Fruit fly (Drosophila melanogaster) whole organism, pupa: ENCODE results near the gene CG3592.

Experiments
- CG10348 ChIP-seq: fragments of 200-800 bp; sonication (Bioruptor generic); IDR thresholded peaks from 2 replicates; pipeline ENCODE4 v1.3.6; 2022; ENCODE audit warnings: missing biosample characterization, missing genetic modification characterization
- CG12605 ChIP-seq: fragments of 200-800 bp; sonication (Bioruptor generic); IDR thresholded peaks from 2 replicates; pipeline ENCODE4 v1.3.6; 2022; ENCODE audit warnings: missing biosample characterization, missing genetic modification characterization
- CG13204 ChIP-seq: fragments of 200-800 bp; sonication (Bioruptor generic); optimal IDR thresholded peaks from 2 replicates; lab custom pipeline; 2018; ENCODE audit warnings: missing biosample characterization, mild to moderate bottlenecking, missing genetic modification characterization, moderate library complexity
- CG14655 ChIP-seq: fragments of 200-800 bp; sonication (Bioruptor generic); optimal IDR thresholded peaks from 3 replicates; lab custom pipeline; 2017; ENCODE audit warnings: mild to moderate bottlenecking, missing biosample characterization, missing genetic modification reagents, missing genetic modification characterization
- CG15710 ChIP-seq: fragments of 200-800 bp; sonication (Bioruptor generic); optimal IDR thresholded peaks from 2 replicates; lab custom pipeline; 2018; ENCODE audit warnings: missing biosample characterization, mild to moderate bottlenecking, missing genetic modification characterization, moderate library complexity
- CG17806 ChIP-seq: fragments of 200-800 bp; sonication (Bioruptor generic); optimal IDR thresholded peaks from 2 replicates; lab custom pipeline; 2018; ENCODE audit warnings: missing biosample characterization, mild to moderate bottlenecking, missing genetic modification characterization, moderate library complexity
- CG32121 ChIP-seq: fragments of 200-800 bp; sonication (Bioruptor generic); IDR thresholded peaks from 2 replicates; pipeline ENCODE4 v1.3.6; 2022; ENCODE audit warnings: missing biosample characterization, missing genetic modification characterization
- CG34367 ChIP-seq: fragments of 200-800 bp; sonication (Bioruptor generic); optimal IDR thresholded peaks from 2 replicates; lab custom pipeline; 2018; ENCODE audit warnings: missing biosample characterization, mild to moderate bottlenecking, missing genetic modification characterization
- CG4496 ChIP-seq: fragments of 200-800 bp; sonication (Bioruptor generic); IDR thresholded peaks from 3 replicates; pipeline ENCODE4 v1.3.6; 2022; ENCODE audit warnings: missing biosample characterization, missing genetic modification characterization
- CG8159 ChIP-seq: fragments of 200-800 bp; sonication (Bioruptor generic); optimal IDR thresholded peaks from 3 replicates; lab custom pipeline; 2018; ENCODE audit warnings: missing biosample characterization, mild to moderate bottlenecking, missing genetic modification characterization, moderate library complexity
- CG8301 ChIP-seq: fragments of 200-800 bp; sonication (Bioruptor generic); optimal IDR thresholded peaks from 2 replicates; lab custom pipeline; 2018; ENCODE audit warnings: missing biosample characterization, mild to moderate bottlenecking, missing genetic modification characterization
- CG9948 ChIP-seq: fragments of 200-800 bp; sonication (Bioruptor generic); optimal IDR thresholded peaks from 2 replicates; lab custom pipeline; 2018; ENCODE audit warnings: missing biosample characterization, mild to moderate bottlenecking, missing genetic modification characterization, moderate library complexity
- D1 ChIP-seq: fragments of 200-800 bp; sonication (Bioruptor generic); optimal IDR thresholded peaks from 2 replicates; lab custom pipeline; 2018; ENCODE audit warnings: missing biosample characterization, mild to moderate bottlenecking, missing genetic modification characterization, moderate library complexity
- EcR ChIP-seq: fragments of 200-800 bp; sonication (Bioruptor generic); optimal IDR thresholded peaks from 3 replicates; lab custom pipeline; 2019; ENCODE audit warnings: missing biosample characterization, missing genetic modification characterization, mild to moderate bottlenecking, moderate library complexity, missing genetic modification reagents
- Ets98B ChIP-seq: fragments of 200-800 bp; sonication (Bioruptor generic); IDR thresholded peaks from 2 replicates; pipeline ENCODE4 v1.3.6; 2022; ENCODE audit warnings: missing biosample characterization, missing genetic modification characterization
- Pif1A ChIP-seq: fragments of 200-800 bp; sonication (Bioruptor generic); optimal IDR thresholded peaks from 3 replicates; lab custom pipeline; 2016; ENCODE audit warnings: missing biosample characterization, missing genetic modification characterization
- Pif1B ChIP-seq: fragments of 200-800 bp; sonication (Bioruptor generic); optimal IDR thresholded peaks from 3 replicates; lab custom pipeline; 2016; ENCODE audit warnings: missing biosample characterization, missing genetic modification characterization
- Snoo ChIP-seq: fragments of 200-800 bp; sonication (Bioruptor generic); optimal IDR thresholded peaks from 3 replicates; lab custom pipeline; 2017; ENCODE audit warnings: missing biosample characterization, mild to moderate bottlenecking, missing genetic modification characterization, inconsistent platforms
- fd96Ca ChIP-seq: fragments of 200-800 bp; sonication (Bioruptor generic); IDR thresholded peaks from 3 replicates; pipeline ENCODE4 v1.3.6; 2022; ENCODE audit warnings: missing biosample characterization, missing genetic modification characterization
- gl ChIP-seq: fragments of 200-800 bp; sonication (Bioruptor generic); optimal IDR thresholded peaks from 2 replicates; lab custom pipeline; 2018; ENCODE audit warnings: missing biosample characterization, mild to moderate bottlenecking, missing genetic modification characterization
- rn ChIP-seq: fragments of 200-800 bp; sonication (Bioruptor generic); IDR thresholded peaks from 2 replicates; pipeline ENCODE4 v1.3.6; 2022; ENCODE audit warnings: missing biosample characterization, missing genetic modification characterization

Gene CG3592

DNA sequence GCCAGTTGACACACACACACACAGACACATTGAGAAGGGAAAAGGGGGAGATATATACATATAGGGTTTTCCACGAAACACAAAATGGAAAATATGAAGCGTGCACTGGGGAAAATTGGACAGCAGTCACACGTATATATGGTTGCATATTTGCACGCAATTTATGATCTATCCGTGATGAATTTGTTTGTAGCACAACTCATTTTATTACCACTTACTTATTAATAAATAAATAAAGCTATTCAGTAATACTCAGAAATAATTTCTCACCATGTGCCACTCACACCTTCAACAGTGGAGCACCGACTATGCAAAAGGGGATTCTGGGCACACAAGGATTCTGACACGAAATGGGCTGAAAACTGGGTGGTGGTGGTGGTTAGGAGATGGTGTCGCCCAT, 20.8 kb upstream of the CG3592 start:
- TF ChIP-seq rn (GFP tag; lab: Robert Waterston, UW) (no peak), CG8301 (tag; lab: Kevin White, UChicago) (no peak), CG15710 (tag; lab: Kevin White, UChicago) (peak; percentile 16), CG8159 (tag; lab: Kevin White, UChicago) (peak; percentile 34), CG9948 (tag; lab: Kevin White, UChicago) (peak; percentile 5), CG14655 (GFP tag; lab: Kevin White, UChicago) (peak; percentile 6)
- TF ChIP-seq, all 21 proteins: peak for 4

DNA sequence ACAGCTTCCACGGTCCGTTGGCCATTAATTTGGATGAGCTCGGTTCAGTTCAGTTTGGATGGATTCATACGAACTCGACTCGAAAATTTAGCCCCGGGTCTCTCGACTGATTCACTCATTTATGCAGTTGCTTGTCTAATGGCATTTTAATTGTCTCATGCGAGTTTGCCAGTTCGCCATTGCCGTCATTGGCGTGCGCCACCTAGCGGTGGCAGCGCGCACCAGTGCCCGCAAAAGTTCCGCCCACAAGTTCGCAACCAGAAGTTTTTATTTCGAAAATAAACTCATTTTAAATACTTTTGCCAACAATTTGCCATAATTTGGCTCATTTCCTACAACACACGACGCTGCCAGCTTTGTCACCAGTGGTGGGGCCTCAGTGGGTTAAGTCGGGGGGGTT, 19.8 kb upstream of the CG3592 start:
- no peak for TF ChIP-seq CG8159 (tag; lab: Kevin White, UChicago)
- no peak for TF ChIP-seq rn (GFP tag; lab: Robert Waterston, UW)
- no peak for TF ChIP-seq CG4496 (GFP tag; lab: Robert Waterston, UW)
- TF ChIP-seq CG13204 = no peak

DNA sequence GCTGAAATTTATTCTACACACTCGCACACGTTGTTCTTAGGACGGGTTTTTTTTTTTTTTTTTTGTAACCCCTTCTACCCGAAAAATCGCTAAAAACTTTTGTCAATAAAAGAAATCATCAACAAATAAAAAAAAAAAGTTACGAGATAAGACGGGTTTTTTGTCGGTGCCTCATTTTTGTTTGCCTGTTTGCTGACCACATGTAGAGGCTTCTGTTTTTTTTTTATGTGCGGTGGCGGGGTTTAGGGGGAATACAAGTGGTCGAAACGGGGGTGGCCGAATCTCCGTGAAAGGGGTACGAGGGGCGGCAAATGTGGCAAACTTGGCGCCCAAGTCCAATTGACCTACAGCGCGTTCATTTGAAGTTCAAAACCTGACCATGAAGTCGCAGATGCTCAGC, 16.4 kb upstream of the CG3592 start:
- TF ChIP-seq CG32121 (no peak), gl (no peak), D1 (tag; lab: Kevin White, UChicago) (no peak), CG8301 (tag; lab: Kevin White, UChicago) (no peak), CG10348 (GFP tag; lab: Robert Waterston, UW) (no peak), CG12605 (GFP tag; lab: Robert Waterston, UW) (no peak), Ets98B (GFP tag; lab: Robert Waterston, UW) (no peak), CG4496 (GFP tag; lab: Robert Waterston, UW) (no peak), Pif1A (no peak), Pif1B (GFP tag; lab: Kevin White, UChicago) (no peak), rn (GFP tag; lab: Robert Waterston, UW) (no peak), fd96Ca (GFP tag; lab: Robert Waterston, UW) (no peak), CG17806 (tag; lab: Kevin White, UChicago) (no peak), CG13204 (no peak), EcR (GFP tag; lab: Kevin White, UChicago) (no peak), CG9948 (tag; lab: Kevin White, UChicago) (no peak), CG14655 (GFP tag; lab: Kevin White, UChicago) (no peak)

dm6 chrX:2919742-2920141, 15.2 kb upstream of the CG3592 start, which contains the start of gene CG3588:
Gene CG3588, plus strand, starts transcription at chrX:2919770.
- no peak for TF ChIP-seq CG10348 (GFP tag; lab: Robert Waterston, UW)
- no peak for TF ChIP-seq fd96Ca (GFP tag; lab: Robert Waterston, UW)
- no peak for TF ChIP-seq CG32121

DNA sequence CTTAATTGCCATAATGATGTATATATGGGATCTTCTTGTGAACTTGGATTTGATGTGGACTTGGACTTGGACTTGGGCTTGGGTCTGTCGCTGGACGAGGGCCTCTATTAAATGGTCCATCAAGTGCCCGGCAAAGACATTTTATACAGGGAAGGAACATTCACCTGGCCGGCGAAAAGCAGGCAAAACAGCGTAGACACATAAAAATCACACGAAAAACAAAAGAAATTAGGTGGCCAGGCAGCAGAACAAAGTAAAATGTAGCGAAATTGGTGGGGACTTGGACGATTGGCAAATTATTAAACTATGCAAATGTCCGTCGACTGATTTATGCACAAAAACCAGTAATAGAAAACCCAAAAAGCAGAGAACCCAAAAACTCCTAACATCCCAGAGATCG, 7.8 kb upstream of the CG3592 start, which contains the start of gene CG14424:
Gene CG14424, minus strand, starts transcription at position 101 of the 400 bp plus-strand sequence.
- TF ChIP-seq CG8301 (tag; lab: Kevin White, UChicago) = no peak
- no peak for TF ChIP-seq Pif1B (GFP tag; lab: Kevin White, UChicago)
- TF ChIP-seq Snoo (tag; lab: Kevin White, UChicago) = no peak
- TF ChIP-seq CG15710 (tag; lab: Kevin White, UChicago) = no peak
- no peak for TF ChIP-seq CG17806 (tag; lab: Kevin White, UChicago)
- no peak for TF ChIP-seq fd96Ca (GFP tag; lab: Robert Waterston, UW)
- no peak for TF ChIP-seq rn (GFP tag; lab: Robert Waterston, UW)
- TF ChIP-seq, all 21 proteins: peak for 0

dm6 chrX:2929496-2929895, 5.4 kb upstream of the CG3592 start, which contains the start of gene CG32793:
Gene CG32793, plus strand, starts transcription at chrX:2929796.
- no peak for TF ChIP-seq CG9948 (tag; lab: Kevin White, UChicago)
- no peak for TF ChIP-seq CG32121
- no peak for TF ChIP-seq CG12605 (GFP tag; lab: Robert Waterston, UW)
- TF ChIP-seq CG10348 (GFP tag; lab: Robert Waterston, UW) = no peak
- TF ChIP-seq Pif1B (GFP tag; lab: Kevin White, UChicago) = no peak
- TF ChIP-seq CG8159 (tag; lab: Kevin White, UChicago) = no peak

dm6 chrX:2936727-2937126, 1.8 kb downstream of the CG3592 start, which contains the start of gene CG3598:
Gene CG3598, plus strand, starts transcription at chrX:2937027.
- no peak for TF ChIP-seq EcR (GFP tag; lab: Kevin White, UChicago)
- TF ChIP-seq CG9948 (tag; lab: Kevin White, UChicago) = no peak
- TF ChIP-seq CG10348 (GFP tag; lab: Robert Waterston, UW) = no peak
- TF ChIP-seq CG34367 (tag; lab: Kevin White, UChicago) = no peak
- no peak for TF ChIP-seq CG4496 (GFP tag; lab: Robert Waterston, UW)
- no peak for TF ChIP-seq fd96Ca (GFP tag; lab: Robert Waterston, UW)
- no peak for TF ChIP-seq CG8159 (tag; lab: Kevin White, UChicago)
- no peak for TF ChIP-seq Snoo (tag; lab: Kevin White, UChicago)
- no peak for TF ChIP-seq rn (GFP tag; lab: Robert Waterston, UW)
- no peak for TF ChIP-seq CG14655 (GFP tag; lab: Kevin White, UChicago)
- TF ChIP-seq Pif1B (GFP tag; lab: Kevin White, UChicago) = no peak
- no peak for TF ChIP-seq CG12605 (GFP tag; lab: Robert Waterston, UW)
- TF ChIP-seq CG15710 (tag; lab: Kevin White, UChicago) = no peak
- TF ChIP-seq CG13204 = no peak
- TF ChIP-seq Pif1A = no peak
